Worm (Caenorhabditis elegans) whole organism, young adult: ENCODE results near the gene C16C10.13.

Experiments used
- B0019.2 ChIP-seq: fragments of 200-800 bp; sonication (Bioruptor generic); conservative IDR thresholded peaks from 2 replicates; pipeline ENCODE4 v1.3.6; 2022; ENCODE audit warnings: missing genetic modification reagents, missing genetic modification characterization, missing compliant biosample characterization
- B0035.1 ChIP-seq: sonication (generic microtip); optimal IDR thresholded peaks from 2 replicates; lab custom pipeline; 2016; ENCODE audit warnings: missing genetic modification characterization, mild to moderate bottlenecking, missing compliant biosample characterization, missing genotype, missing genetic modification reagents
- C17E4.6 ChIP-seq: fragments of 200-800 bp; sonication (Bioruptor generic); IDR thresholded peaks from 2 replicates; pipeline ENCODE4 v1.3.6; 2022; ENCODE audit warnings: missing genetic modification reagents, missing genetic modification characterization, missing compliant biosample characterization
- F37B4.10 ChIP-seq: fragments of 200-800 bp; sonication (Bioruptor generic); IDR thresholded peaks from 2 replicates; pipeline ENCODE4 v1.3.6; 2022; ENCODE audit warnings: missing genetic modification characterization, missing compliant biosample characterization
- F57C9.4 ChIP-seq: sonication (generic microtip); optimal IDR thresholded peaks from 2 replicates; lab custom pipeline; 2017; ENCODE audit warnings: mild to moderate bottlenecking, missing genetic modification characterization, missing compliant biosample characterization
- Y53G8AR.9 ChIP-seq: fragments of 200-800 bp; sonication (Bioruptor generic); conservative IDR thresholded peaks from 2 replicates; pipeline ENCODE4 v1.3.6; 2022; ENCODE audit warnings: missing genetic modification reagents, missing genetic modification characterization, missing compliant biosample characterization
- Y79H2A.3 ChIP-seq: fragments of 200-800 bp; sonication (Bioruptor generic); conservative IDR thresholded peaks from 2 replicates; pipeline ENCODE4 v1.3.6; 2022; ENCODE audit warnings: missing genetic modification reagents, missing genetic modification characterization, missing compliant biosample characterization
- aptf-2 ChIP-seq: fragments of 200-800 bp; sonication (Bioruptor generic); conservative IDR thresholded peaks from 2 replicates; pipeline ENCODE4 v1.3.6; 2022; ENCODE audit warnings: missing genetic modification reagents, missing genetic modification characterization, missing compliant biosample characterization
- athp-1 ChIP-seq: sonication (generic microtip); optimal IDR thresholded peaks from 2 replicates; lab custom pipeline; 2017; ENCODE audit warnings: mild to moderate bottlenecking, missing genetic modification characterization, missing compliant biosample characterization
- attf-5 ChIP-seq: fragments of 200-800 bp; sonication (Bioruptor generic); optimal IDR thresholded peaks from 2 replicates; lab custom pipeline; 2018; ENCODE audit warnings: mild to moderate bottlenecking, missing genetic modification characterization, missing compliant biosample characterization
- bed-1 ChIP-seq: fragments of 200-800 bp; sonication (Bioruptor generic); IDR thresholded peaks from 2 replicates; pipeline ENCODE4 v1.3.6; 2022; ENCODE audit warnings: missing genetic modification reagents, missing genetic modification characterization, missing compliant biosample characterization
- bed-2 ChIP-seq: fragments of 200-800 bp; sonication (Bioruptor generic); IDR thresholded peaks from 2 replicates; pipeline ENCODE4 v1.3.6; 2022; ENCODE audit warnings: missing genetic modification reagents, missing genetic modification characterization, missing compliant biosample characterization
- ccch-3 ChIP-seq: fragments of 200-800 bp; sonication (Bioruptor generic); optimal IDR thresholded peaks from 2 replicates; lab custom pipeline; 2018; ENCODE audit warnings: mild to moderate bottlenecking, missing genetic modification characterization, missing compliant biosample characterization
- cebp-1 ChIP-seq, 2 experiments: fragments of 200-800 bp in 1 of 2; sonication (Bioruptor generic) in 1 of 2; sonication (generic microtip) in 1 of 2; IDR thresholded peaks in 1 of 2; optimal IDR thresholded peaks in 1 of 2; 2 replicates each; pipeline versions ENCODE4 v1.3.6 to Lab custom; 2017 to 2022; ENCODE audit warnings: missing compliant biosample characterization in 2 of 2, missing genetic modification characterization in 2 of 2, mild to moderate bottlenecking in 1 of 2, missing genetic modification reagents in 1 of 2, moderate library complexity in 1 of 2
- ceh-27 ChIP-seq: fragments of 200-800 bp; sonication (Bioruptor generic); optimal IDR thresholded peaks from 2 replicates; lab custom pipeline; 2018; ENCODE audit warnings: mild to moderate bottlenecking, missing genetic modification characterization, moderate library complexity, missing compliant biosample characterization
- ceh-40 ChIP-seq: fragments of 200-800 bp; sonication (Bioruptor generic); IDR thresholded peaks from 2 replicates; pipeline ENCODE4 v1.3.6; 2022; ENCODE audit warnings: missing genetic modification characterization, missing compliant biosample characterization
- ceh-58 ChIP-seq: fragments of 200-800 bp; sonication (Bioruptor generic); IDR thresholded peaks from 2 replicates; pipeline ENCODE4 v1.3.6; 2022; ENCODE audit warnings: missing genetic modification characterization, missing compliant biosample characterization
- ceh-91 ChIP-seq: fragments of 200-800 bp; sonication (Bioruptor generic); IDR thresholded peaks from 2 replicates; pipeline ENCODE4 v1.3.6; 2022; ENCODE audit warnings: missing genetic modification reagents, missing genetic modification characterization, missing compliant biosample characterization
- die-1 ChIP-seq: sonication (generic microtip); optimal IDR thresholded peaks from 2 replicates; lab custom pipeline; 2016; ENCODE audit warnings: missing genotype, mild to moderate bottlenecking, missing genetic modification characterization, missing compliant biosample characterization
- dpff-1 ChIP-seq: sonication (generic microtip); optimal IDR thresholded peaks from 2 replicates; lab custom pipeline; 2017; ENCODE audit warnings: mild to moderate bottlenecking, missing genetic modification characterization, missing compliant biosample characterization
- egl-18 ChIP-seq: fragments of 200-800 bp; sonication (Bioruptor generic); IDR thresholded peaks from 2 replicates; pipeline ENCODE4 v1.3.6; 2022; ENCODE audit warnings: missing genetic modification reagents, missing genetic modification characterization, missing compliant biosample characterization
- ets-4 ChIP-seq: fragments of 200-800 bp; sonication (Bioruptor generic); optimal IDR thresholded peaks from 2 replicates; lab custom pipeline; 2018; ENCODE audit warnings: mild to moderate bottlenecking, missing genetic modification characterization, missing compliant biosample characterization
- fkh-3 ChIP-seq: sonication (generic microtip); optimal IDR thresholded peaks from 2 replicates; lab custom pipeline; 2016; ENCODE audit warnings: mild to moderate bottlenecking, missing genetic modification characterization, missing compliant biosample characterization
- let-607 ChIP-seq, 2 experiments: fragments of 200-800 bp in 1 of 2; sonication (Bioruptor generic) in 1 of 2; sonication (generic microtip) in 1 of 2; optimal IDR thresholded peaks; 2 replicates each; lab custom pipeline; 2016 to 2018; ENCODE audit warnings: mild to moderate bottlenecking in 2 of 2, missing compliant biosample characterization in 2 of 2, missing genetic modification characterization in 2 of 2, moderate library complexity in 2 of 2, missing genotype in 1 of 2
- lin-54 ChIP-seq: fragments of 200-800 bp; sonication (Bioruptor generic); optimal IDR thresholded peaks from 2 replicates; lab custom pipeline; 2018; ENCODE audit warnings: mild to moderate bottlenecking, missing genetic modification characterization, missing compliant biosample characterization
- lsl-1 ChIP-seq: fragments of 200-800 bp; sonication (Bioruptor generic); optimal IDR thresholded peaks from 2 replicates; lab custom pipeline; 2018; ENCODE audit warnings: mild to moderate bottlenecking, missing genetic modification characterization, moderate library complexity, missing compliant biosample characterization
- madf-10 ChIP-seq: sonication (generic microtip); optimal IDR thresholded peaks from 2 replicates; lab custom pipeline; 2016; ENCODE audit warnings: mild to moderate bottlenecking, missing genetic modification characterization, missing compliant biosample characterization
- madf-3 ChIP-seq: fragments of 200-800 bp; sonication (Bioruptor generic); IDR thresholded peaks from 2 replicates; pipeline ENCODE4 v1.3.6; 2022; ENCODE audit warnings: missing genetic modification reagents, missing genetic modification characterization, missing compliant biosample characterization
- mcd-1 ChIP-seq: fragments of 200-800 bp; sonication (Bioruptor generic); IDR thresholded peaks from 2 replicates; pipeline ENCODE4 v1.3.6; 2022; ENCODE audit warnings: missing genetic modification reagents, missing genetic modification characterization, missing compliant biosample characterization
- mes-4 ChIP-seq: sonication (generic microtip); optimal IDR thresholded peaks from 2 replicates; lab custom pipeline; 2016; ENCODE audit warnings: missing genotype, missing genetic modification characterization, missing compliant biosample characterization
- nfya-1 ChIP-seq: sonication (generic microtip); optimal IDR thresholded peaks from 2 replicates; lab custom pipeline; 2017; ENCODE audit warnings: antibody characterized with exemption, missing compliant biosample characterization, missing genetic modification characterization, borderline replicate concordance; ENCODE audit not compliant: insufficient read depth
- nfya-2 ChIP-seq: fragments of 200-800 bp; sonication (Bioruptor generic); IDR thresholded peaks from 2 replicates; pipeline ENCODE4 v1.3.6; 2022; ENCODE audit warnings: missing genetic modification reagents, missing genetic modification characterization, missing compliant biosample characterization
- nhr-27 ChIP-seq: fragments of 200-800 bp; sonication (Bioruptor generic); optimal IDR thresholded peaks from 2 replicates; lab custom pipeline; 2018; ENCODE audit warnings: mild to moderate bottlenecking, missing genetic modification characterization, moderate library complexity, missing compliant biosample characterization
- nhr-80 ChIP-seq: sonication (generic microtip); optimal IDR thresholded peaks from 2 replicates; lab custom pipeline; 2016; ENCODE audit warnings: missing genetic modification characterization, missing compliant biosample characterization
- pbrm-1 ChIP-seq: fragments of 200-800 bp; sonication (Bioruptor generic); IDR thresholded peaks from 2 replicates; pipeline ENCODE4 v1.3.6; 2022; ENCODE audit warnings: missing genetic modification reagents, missing genetic modification characterization, missing compliant biosample characterization
- rpc-1 ChIP-seq, 2 experiments: fragments of 150-350 bp in 1 of 2; sonication (generic microtip) in 1 of 2; optimal IDR thresholded peaks; 2 replicates each; lab custom pipeline; 2014 to 2018; ENCODE audit warnings: missing biosample characterization in 1 of 2, missing genetic modification characterization in 1 of 2, missing genetic modification reagents in 1 of 2, missing genotype in 1 of 2
- sea-2 ChIP-seq: fragments of 200-800 bp; sonication (Bioruptor generic); IDR thresholded peaks from 2 replicates; pipeline ENCODE4 v1.3.6; 2022; ENCODE audit warnings: missing genetic modification characterization, missing compliant biosample characterization
- snpc-1.1 ChIP-seq: sonication (generic microtip); optimal IDR thresholded peaks from 2 replicates; lab custom pipeline; 2017; ENCODE audit warnings: missing genetic modification characterization, mild to moderate bottlenecking, missing compliant biosample characterization, antibody characterized with exemption, moderate library complexity, missing genotype, missing genetic modification reagents; ENCODE audit not compliant: insufficient read depth
- snpc-3.4 ChIP-seq: sonication (generic microtip); optimal IDR thresholded peaks from 2 replicates; lab custom pipeline; 2017; ENCODE audit warnings: missing genetic modification characterization, mild to moderate bottlenecking, missing compliant biosample characterization, antibody characterized with exemption, moderate library complexity, missing genotype, missing genetic modification reagents
- snpc-4 ChIP-seq, 5 experiments: fragments of 150-350 bp in 1 of 5; sonication (generic microtip) in 4 of 5; optimal IDR thresholded peaks; 2 replicates each; lab custom pipeline; 2014 to 2018; ENCODE audit warnings: missing genetic modification characterization in 5 of 5, missing biosample characterization in 3 of 5, antibody characterized with exemption in 2 of 5, mild to moderate bottlenecking in 2 of 5, missing compliant biosample characterization in 2 of 5, missing genotype in 2 of 5, moderate library complexity in 2 of 5, missing genetic modification reagents in 1 of 5
- sptf-2 ChIP-seq: fragments of 200-800 bp; sonication (Bioruptor generic); optimal IDR thresholded peaks from 2 replicates; lab custom pipeline; 2018; ENCODE audit warnings: mild to moderate bottlenecking, missing genetic modification characterization, missing compliant biosample characterization
- tbx-9 ChIP-seq: sonication (generic microtip); optimal IDR thresholded peaks from 2 replicates; lab custom pipeline; 2016; ENCODE audit warnings: borderline replicate concordance, missing genetic modification characterization, inconsistent platforms, missing compliant biosample characterization
- unc-62 ChIP-seq: fragments of 150-350 bp; optimal IDR thresholded peaks from 2 replicates; lab custom pipeline; 2014; ENCODE audit warnings: missing biosample characterization, missing genetic modification reagents, missing genetic modification characterization
- ztf-18 ChIP-seq: sonication (generic microtip); optimal IDR thresholded peaks from 2 replicates; lab custom pipeline; 2016; ENCODE audit warnings: missing genotype, mild to moderate bottlenecking, missing genetic modification characterization, missing compliant biosample characterization
- ztf-22 ChIP-seq: fragments of 200-800 bp; sonication (Bioruptor generic); optimal IDR thresholded peaks from 2 replicates; lab custom pipeline; 2018; ENCODE audit warnings: mild to moderate bottlenecking, missing genetic modification characterization, moderate library complexity, missing compliant biosample characterization
- ztf-6 ChIP-seq: fragments of 200-800 bp; sonication (Bioruptor generic); IDR thresholded peaks from 2 replicates; pipeline ENCODE4 v1.3.6; 2022; ENCODE audit warnings: missing genetic modification reagents, missing genetic modification characterization, missing compliant biosample characterization

The C16C10.13 gene

DNA sequence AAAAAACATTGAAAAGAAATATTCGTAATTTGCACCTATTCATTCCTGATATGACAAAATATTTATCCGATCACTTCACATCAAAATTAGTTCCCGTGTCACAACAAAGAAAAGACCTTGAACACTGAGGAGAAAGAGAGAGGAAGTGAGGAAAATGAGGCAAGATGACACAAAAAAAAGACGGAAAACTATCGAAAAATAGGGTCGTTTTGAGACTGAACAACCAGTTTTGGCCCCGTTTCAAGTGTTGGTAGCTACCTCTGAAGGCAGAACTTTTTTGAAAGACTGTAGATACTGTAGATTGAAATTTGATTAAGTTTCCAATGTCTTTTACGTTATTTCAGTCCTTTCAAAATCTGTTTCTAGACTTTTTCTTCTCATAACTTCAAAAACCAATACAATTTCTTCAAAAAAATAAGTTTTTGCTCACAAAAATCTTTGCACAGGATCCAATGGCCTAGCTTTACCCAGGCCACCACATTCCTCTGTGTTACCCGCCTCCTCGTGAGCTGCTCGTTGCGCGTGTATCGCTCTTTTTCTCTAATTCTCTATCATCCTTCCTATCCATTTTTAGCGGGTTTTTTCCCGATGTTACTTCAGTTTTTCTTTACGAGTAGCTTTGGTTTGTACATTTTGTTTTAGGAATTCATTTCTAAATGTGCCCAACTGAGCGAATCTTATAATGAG is 20.2 kb downstream of the C16C10.13 start:
- TF ChIP-seq bed-1 (GFP tag; lab: Robert Waterston, UW) = no peak
- TF ChIP-seq madf-10 (tag; lab: Kevin White, UChicago) = no peak
- TF ChIP-seq F57C9.4 = no peak
- no peak for TF ChIP-seq tbx-9 (tag; lab: Kevin White, UChicago)
- no peak for TF ChIP-seq nfya-2 (GFP tag; lab: Robert Waterston, UW)
- TF ChIP-seq Y79H2A.3 = no peak
- TF ChIP-seq ceh-40 (GFP tag; lab: Robert Waterston, UW) = no peak
- no peak for TF ChIP-seq F37B4.10 (GFP tag; lab: Robert Waterston, UW)
- TF ChIP-seq ceh-27 (GFP tag; lab: Kevin White, UChicago) = peak; percentile 19
- TF ChIP-seq bed-2 (GFP tag; lab: Robert Waterston, UW) = no peak
- no peak for TF ChIP-seq fkh-3 (tag; lab: Kevin White, UChicago)
- TF ChIP-seq nfya-1 (tag; lab: Kevin White, UChicago) = no peak
- TF ChIP-seq snpc-3.4 (tag; lab: Kevin White, UChicago) = no peak
- no peak for TF ChIP-seq snpc-4 (GFP tag; optimal IDR thresholded peaks at IDR 0.05; lab: Kevin White, UChicago)
- no peak for TF ChIP-seq snpc-4 (tag; optimal IDR thresholded peaks at IDR 0.05; lab: Kevin White, UChicago)
- no peak for TF ChIP-seq attf-5 (GFP tag; lab: Kevin White, UChicago)
- no peak for TF ChIP-seq Y53G8AR.9
- TF ChIP-seq sea-2 (GFP tag; lab: Robert Waterston, UW) = no peak
- no peak for TF ChIP-seq lin-54 (GFP tag; lab: Kevin White, UChicago)
- no peak for TF ChIP-seq dpff-1 (tag; lab: Kevin White, UChicago)
- no peak for TF ChIP-seq mes-4 (tag; lab: Kevin White, UChicago)
- TF ChIP-seq sptf-2 = no peak
- no peak for TF ChIP-seq egl-18 (GFP tag; lab: Robert Waterston, UW)
- no peak for TF ChIP-seq lsl-1 (GFP tag; lab: Kevin White, UChicago)
- no peak for TF ChIP-seq cebp-1 (GFP tag; IDR thresholded peaks at IDR 0.05; lab: Robert Waterston, UW)
- peak; percentile 45 for TF ChIP-seq cebp-1 (tag; optimal IDR thresholded peaks at IDR 0.05; lab: Kevin White, UChicago)
- TF ChIP-seq ceh-91 (GFP tag; lab: Robert Waterston, UW) = no peak
- 0 out of 2 replicates have a peak, but pooled peaks have one; percentile 13 for TF ChIP-seq ztf-6
- no peak for TF ChIP-seq nhr-80
- TF ChIP-seq madf-3 = no peak
- no peak for TF ChIP-seq ztf-18
- no peak for TF ChIP-seq ztf-22 (GFP tag; lab: Kevin White, UChicago)
- TF ChIP-seq ets-4 (GFP tag; lab: Kevin White, UChicago) = no peak
- no peak for TF ChIP-seq ccch-3 (GFP tag; lab: Kevin White, UChicago)
- TF ChIP-seq B0035.1 (tag; lab: Kevin White, UChicago) = no peak
- TF ChIP-seq aptf-2 (GFP tag; lab: Robert Waterston, UW) = no peak
- TF ChIP-seq ceh-58 (GFP tag; lab: Robert Waterston, UW) = no peak
- no peak for TF ChIP-seq die-1 (tag; lab: Kevin White, UChicago)
- TF ChIP-seq B0019.2 (GFP tag; lab: Robert Waterston, UW) = no peak
- no peak for TF ChIP-seq unc-62 (GFP tag; lab: Kevin White, UChicago)
- no peak for TF ChIP-seq nhr-27 (tag; lab: Kevin White, UChicago)
- no peak for TF ChIP-seq athp-1
- TF ChIP-seq C17E4.6 (GFP tag; lab: Robert Waterston, UW) = no peak
- no peak for TF ChIP-seq pbrm-1 (GFP tag; lab: Robert Waterston, UW)
- no peak for TF ChIP-seq snpc-1.1 (tag; lab: Kevin White, UChicago)
- TF ChIP-seq mcd-1 (GFP tag; lab: Robert Waterston, UW) = 0 out of 2 replicates have a peak, but pooled peaks have one; percentile 25
- TF ChIP-seq rpc-1 (optimal IDR thresholded peaks at IDR 0.05; lab: Kevin White, UChicago) = no peak
- no peak for TF ChIP-seq rpc-1 (tag; optimal IDR thresholded peaks at IDR 0.05; lab: Kevin White, UChicago)
- TF ChIP-seq let-607 (tag; optimal IDR thresholded peaks at IDR 0.05; lab: Kevin White, UChicago) = no peak
